Worm (Caenorhabditis elegans): Measurements from ENCODE around the gene cutl-11.

DNA sequence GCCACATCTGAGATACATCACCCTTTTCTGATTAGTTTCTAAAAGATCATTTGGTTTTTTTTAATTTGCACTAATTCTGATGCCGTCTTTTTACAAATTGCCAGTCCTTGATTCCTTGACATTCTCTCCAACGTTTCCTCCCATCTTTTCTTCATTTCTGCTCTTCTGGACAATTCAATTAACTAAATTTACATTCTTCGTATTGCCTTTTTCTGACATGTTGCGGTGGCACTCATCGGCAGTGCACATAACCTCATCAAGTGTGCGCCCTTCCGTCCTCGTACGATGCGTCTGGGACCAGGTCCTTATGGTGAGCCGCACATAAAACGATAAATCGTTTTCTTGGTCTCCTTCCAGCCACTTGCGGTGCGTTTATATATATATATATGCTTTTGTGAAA is 11.7 kb downstream of the cutl-11 start:
- TF ChIP-seq him-1 (tag; optimal IDR thresholded peaks at IDR 0.05) (no peak), W03F9.2 (tag; optimal IDR thresholded peaks at IDR 0.05) (no peak)

Measured in whole organism, L4/young adult.